Fruit fly (Drosophila melanogaster) whole organism, embryonic: ENCODE measurements around the gene Tsf1.

ENCODE experiments used
- BEAF-32 ChIP-seq: fragments of 200-800 bp; sonication (Bioruptor generic); optimal IDR thresholded peaks from 3 replicates; lab custom pipeline; 2017; ENCODE audit warnings: missing biosample characterization, missing genetic modification characterization, mild to moderate bottlenecking, moderate library complexity, missing genetic modification reagents
- CG10147 ChIP-seq: fragments of 200-800 bp; sonication (Bioruptor generic); optimal IDR thresholded peaks from 2 replicates; lab custom pipeline; 2019; ENCODE audit warnings: missing biosample characterization, mild to moderate bottlenecking, missing genetic modification characterization, moderate library complexity
- CG10267 ChIP-seq: fragments of 200-800 bp; sonication (Bioruptor generic); optimal IDR thresholded peaks from 2 replicates; lab custom pipeline; 2018; ENCODE audit warnings: missing biosample characterization, mild to moderate bottlenecking, missing genetic modification characterization, moderate library complexity
- CG10543 ChIP-seq: fragments of 200-800 bp; sonication (Bioruptor generic); optimal IDR thresholded peaks from 3 replicates; lab custom pipeline; 2017; ENCODE audit warnings: missing biosample characterization, mild to moderate bottlenecking, missing genetic modification characterization, moderate library complexity
- CG10654 ChIP-seq: fragments of 200-800 bp; sonication (Bioruptor generic); optimal IDR thresholded peaks from 2 replicates; lab custom pipeline; 2016; ENCODE audit warnings: missing biosample characterization, missing genetic modification characterization
- CG12391 ChIP-seq: fragments of 200-800 bp; sonication (Bioruptor generic); optimal IDR thresholded peaks from 3 replicates; lab custom pipeline; 2018; ENCODE audit warnings: missing biosample characterization, mild to moderate bottlenecking, missing genetic modification characterization, moderate library complexity
- CG13287 ChIP-seq: fragments of 200-800 bp; sonication (Bioruptor generic); IDR thresholded peaks from 2 replicates; pipeline ENCODE4 v1.3.6; 2022; ENCODE audit warnings: missing biosample characterization, missing genetic modification characterization; ENCODE audit not compliant: partially characterized antibody
- CG14710 ChIP-seq: fragments of 200-800 bp; sonication (Bioruptor generic); optimal IDR thresholded peaks from 3 replicates; lab custom pipeline; 2019; ENCODE audit warnings: missing biosample characterization, mild to moderate bottlenecking, missing genetic modification characterization, moderate library complexity
- CG1647 ChIP-seq: fragments of 200-800 bp; sonication (Bioruptor generic); optimal IDR thresholded peaks from 3 replicates; lab custom pipeline; 2016; ENCODE audit warnings: missing biosample characterization, missing genetic modification characterization
- CG3163 ChIP-seq: fragments of 200-800 bp; sonication (Bioruptor generic); optimal IDR thresholded peaks from 3 replicates; lab custom pipeline; 2016; ENCODE audit warnings: missing biosample characterization, missing genetic modification characterization
- CG42726 ChIP-seq: fragments of 200-800 bp; sonication (Bioruptor generic); IDR thresholded peaks from 2 replicates; pipeline ENCODE4 v1.3.6; 2022; ENCODE audit warnings: missing biosample characterization, missing genetic modification characterization; ENCODE audit not compliant: partially characterized antibody
- CG4360 ChIP-seq: fragments of 200-800 bp; sonication (Bioruptor generic); IDR thresholded peaks from 2 replicates; pipeline ENCODE4 v1.3.6; 2022; ENCODE audit warnings: missing biosample characterization, missing genetic modification characterization
- CG4617 ChIP-seq: fragments of 200-800 bp; sonication (Bioruptor generic); optimal IDR thresholded peaks from 3 replicates; lab custom pipeline; 2016; ENCODE audit warnings: missing biosample characterization, missing genetic modification characterization, borderline replicate concordance
- CG6254 ChIP-seq: fragments of 200-800 bp; sonication (Bioruptor generic); optimal IDR thresholded peaks from 3 replicates; lab custom pipeline; 2017; ENCODE audit warnings: mild to moderate bottlenecking, missing biosample characterization, missing genetic modification reagents, missing genetic modification characterization
- CG6813 ChIP-seq: fragments of 200-800 bp; sonication (Bioruptor generic); optimal IDR thresholded peaks from 2 replicates; lab custom pipeline; 2017; ENCODE audit warnings: missing biosample characterization, missing genetic modification characterization, mild to moderate bottlenecking, moderate library complexity, missing genetic modification reagents
- CG7839 ChIP-seq: fragments of 200-800 bp; sonication (Bioruptor generic); optimal IDR thresholded peaks from 3 replicates; lab custom pipeline; 2018; ENCODE audit warnings: missing biosample characterization, mild to moderate bottlenecking, missing genetic modification characterization, moderate library complexity
- CG8290 ChIP-seq, 3 experiments: fragments of 200-800 bp; sonication (Bioruptor generic); optimal IDR thresholded peaks; 2 replicates each; lab custom pipeline; 2016 to 2019; ENCODE audit warnings: missing biosample characterization in 3 of 3, missing genetic modification characterization in 3 of 3, mild to moderate bottlenecking in 2 of 3, moderate library complexity in 1 of 3
- CG8388 ChIP-seq: fragments of 200-800 bp; sonication (Bioruptor generic); optimal IDR thresholded peaks from 2 replicates; lab custom pipeline; 2019; ENCODE audit warnings: missing biosample characterization, mild to moderate bottlenecking, missing genetic modification characterization, moderate library complexity
- Camta ChIP-seq: fragments of 200-800 bp; sonication (Bioruptor generic); optimal IDR thresholded peaks from 2 replicates; lab custom pipeline; 2016; ENCODE audit warnings: missing biosample characterization, missing genetic modification characterization
- Doc2 ChIP-seq: fragments of 200-800 bp; sonication (Bioruptor generic); IDR thresholded peaks from 2 replicates; pipeline ENCODE4 v1.3.6; 2022; ENCODE audit warnings: missing biosample characterization, missing genetic modification characterization
- Dref ChIP-seq: fragments of 200-800 bp; sonication (Bioruptor generic); IDR thresholded peaks from 2 replicates; pipeline ENCODE4 v1.3.6; 2022; ENCODE audit warnings: missing biosample characterization, missing genetic modification characterization
- HmgD ChIP-seq: fragments of 200-800 bp; sonication (Bioruptor generic); optimal IDR thresholded peaks from 3 replicates; lab custom pipeline; 2016; ENCODE audit warnings: missing biosample characterization, missing genetic modification characterization
- HmgZ ChIP-seq: fragments of 200-800 bp; sonication (Bioruptor generic); optimal IDR thresholded peaks from 2 replicates; lab custom pipeline; 2018; ENCODE audit warnings: missing biosample characterization, mild to moderate bottlenecking, missing genetic modification characterization
- Hr3 ChIP-seq: fragments of 200-800 bp; sonication (Bioruptor generic); optimal IDR thresholded peaks from 3 replicates; lab custom pipeline; 2016; ENCODE audit warnings: missing biosample characterization, missing genetic modification characterization
- Neu2 ChIP-seq: fragments of 200-800 bp; sonication (Bioruptor generic); optimal IDR thresholded peaks from 3 replicates; lab custom pipeline; 2016; ENCODE audit warnings: missing biosample characterization, missing genetic modification characterization, borderline replicate concordance
- Oli ChIP-seq: fragments of 200-800 bp; sonication (Bioruptor generic); optimal IDR thresholded peaks from 2 replicates; lab custom pipeline; 2018; ENCODE audit warnings: missing biosample characterization, mild to moderate bottlenecking, missing genetic modification characterization, moderate library complexity
- Opbp ChIP-seq: fragments of 200-800 bp; sonication (Bioruptor generic); IDR thresholded peaks from 3 replicates; pipeline ENCODE4 v1.3.6; 2022; ENCODE audit warnings: missing biosample characterization, missing genetic modification characterization; ENCODE audit not compliant: partially characterized antibody
- Rfx ChIP-seq: fragments of 200-800 bp; sonication (Bioruptor generic); IDR thresholded peaks from 2 replicates; pipeline ENCODE4 v1.3.6; 2022; ENCODE audit warnings: missing biosample characterization, missing genetic modification characterization
- Vsx1 ChIP-seq: fragments of 200-800 bp; sonication (Bioruptor generic); optimal IDR thresholded peaks from 2 replicates; lab custom pipeline; 2017; ENCODE audit warnings: missing biosample characterization, mild to moderate bottlenecking, missing genetic modification characterization, missing genetic modification reagents
- Xbp1 ChIP-seq: fragments of 200-800 bp; sonication (Bioruptor generic); optimal IDR thresholded peaks from 3 replicates; lab custom pipeline; 2016; ENCODE audit warnings: missing biosample characterization, mild to moderate bottlenecking, missing genetic modification characterization
- ash1 ChIP-seq: fragments of 200-800 bp; sonication (Bioruptor generic); optimal IDR thresholded peaks from 2 replicates; lab custom pipeline; 2018; ENCODE audit warnings: missing biosample characterization, mild to moderate bottlenecking, missing genetic modification characterization
- ato ChIP-seq: fragments of 200-800 bp; sonication (Bioruptor generic); IDR thresholded peaks from 2 replicates; pipeline ENCODE4 v1.3.6; 2022; ENCODE audit warnings: missing biosample characterization, missing genetic modification characterization; ENCODE audit not compliant: partially characterized antibody
- bab2 ChIP-seq: fragments of 200-800 bp; sonication (Bioruptor generic); optimal IDR thresholded peaks from 2 replicates; lab custom pipeline; 2016; ENCODE audit warnings: missing biosample characterization, missing genetic modification characterization
- chinmo ChIP-seq: fragments of 200-800 bp; sonication (Bioruptor generic); IDR thresholded peaks from 4 replicates; pipeline ENCODE4 v1.3.6; 2022; ENCODE audit warnings: missing biosample characterization, missing genetic modification characterization; ENCODE audit not compliant: partially characterized antibody
- crol ChIP-seq: fragments of 200-800 bp; sonication (Bioruptor generic); IDR thresholded peaks from 2 replicates; pipeline ENCODE4 v1.3.6; 2022; ENCODE audit warnings: missing biosample characterization, missing genetic modification characterization
- da ChIP-seq: fragments of 200-800 bp; sonication (Bioruptor generic); optimal IDR thresholded peaks from 2 replicates; lab custom pipeline; 2016; ENCODE audit warnings: missing biosample characterization, missing genetic modification characterization
- gcm2 ChIP-seq: fragments of 200-800 bp; sonication (Bioruptor generic); optimal IDR thresholded peaks from 2 replicates; lab custom pipeline; 2016; ENCODE audit warnings: missing biosample characterization, missing genetic modification characterization
- lilli ChIP-seq: fragments of 200-800 bp; sonication (Bioruptor generic); optimal IDR thresholded peaks from 3 replicates; lab custom pipeline; 2016; ENCODE audit warnings: missing biosample characterization, missing genetic modification characterization
- lov ChIP-seq, 2 experiments: fragments of 200-800 bp in 1 of 2; fragments of >200 bp in 1 of 2; sonication (Bioruptor generic) in 1 of 2; IDR thresholded peaks in 1 of 2; optimal IDR thresholded peaks in 1 of 2; 2 replicates in 1 of 2; 3 replicates in 1 of 2; pipeline versions ENCODE4 v1.3.6 to Lab custom; 2017 to 2022; ENCODE audit warnings: missing biosample characterization in 1 of 2, missing genetic modification characterization in 1 of 2
- mam ChIP-seq: fragments of 200-800 bp; sonication (Bioruptor generic); optimal IDR thresholded peaks from 3 replicates; lab custom pipeline; 2016; ENCODE audit warnings: missing biosample characterization, missing genetic modification characterization
- nerfin-2 ChIP-seq: fragments of 200-800 bp; sonication (Bioruptor generic); IDR thresholded peaks from 2 replicates; pipeline ENCODE4 v1.3.6; 2022; ENCODE audit warnings: missing biosample characterization, missing genetic modification characterization; ENCODE audit not compliant: partially characterized antibody
- oc ChIP-seq: fragments of 200-800 bp; sonication (Bioruptor generic); optimal IDR thresholded peaks from 2 replicates; lab custom pipeline; 2018; ENCODE audit warnings: missing biosample characterization, mild to moderate bottlenecking, missing genetic modification characterization, moderate library complexity
- onecut ChIP-seq: fragments of 200-800 bp; sonication (Bioruptor generic); IDR thresholded peaks from 2 replicates; pipeline ENCODE4 v1.3.6; 2022; ENCODE audit warnings: missing biosample characterization, missing genetic modification characterization
- pum ChIP-seq: fragments of 200-800 bp; sonication (Bioruptor generic); optimal IDR thresholded peaks from 2 replicates; lab custom pipeline; 2016; ENCODE audit warnings: missing biosample characterization, missing genetic modification characterization
- pzg ChIP-seq: fragments of 200-800 bp; sonication (Bioruptor generic); optimal IDR thresholded peaks from 3 replicates; lab custom pipeline; 2018; ENCODE audit warnings: missing biosample characterization, mild to moderate bottlenecking, missing genetic modification characterization, moderate library complexity
- rib ChIP-seq: fragments of 200-800 bp; sonication (Bioruptor generic); IDR thresholded peaks from 2 replicates; pipeline ENCODE4 v1.3.6; 2022; ENCODE audit warnings: missing biosample characterization, missing genetic modification characterization
- schlank ChIP-seq: fragments of 200-800 bp; sonication (Bioruptor generic); optimal IDR thresholded peaks from 2 replicates; lab custom pipeline; 2018; ENCODE audit warnings: missing biosample characterization, mild to moderate bottlenecking, missing genetic modification characterization
- ssp ChIP-seq: fragments of 200-800 bp; sonication (Bioruptor generic); IDR thresholded peaks from 2 replicates; pipeline ENCODE4 v1.3.6; 2022; ENCODE audit warnings: missing biosample characterization, missing genetic modification characterization
- trh ChIP-seq: fragments of 200-800 bp; sonication (Bioruptor generic); optimal IDR thresholded peaks from 2 replicates; lab custom pipeline; 2016; ENCODE audit warnings: missing biosample characterization, missing genetic modification characterization
- tx ChIP-seq: fragments of 200-800 bp; sonication (Bioruptor generic); optimal IDR thresholded peaks from 2 replicates; lab custom pipeline; 2016; ENCODE audit warnings: missing biosample characterization, missing genetic modification characterization

The Tsf1 gene

dm6 chrX:18407394-18407721 is 20.5 kb downstream of the Tsf1 start (continued):
- TF ChIP-seq Rfx (GFP tag; lab: Robert Waterston, UW): no peak
- no peak for TF ChIP-seq pzg (GFP tag; lab: Kevin White, UChicago)
- TF ChIP-seq CG10147 (GFP tag; lab: Kevin White, UChicago): no peak
- TF ChIP-seq lilli: peak; percentile 13
- TF ChIP-seq CG8388 (GFP tag; lab: Kevin White, UChicago): peak; percentile 2
- TF ChIP-seq Opbp (GFP tag; lab: Robert Waterston, UW): no peak
- TF ChIP-seq ash1 (GFP tag; lab: Kevin White, UChicago): no peak
- peak; percentile 49 for TF ChIP-seq CG7839 (tag; lab: Kevin White, UChicago)
- TF ChIP-seq schlank (tag; lab: Kevin White, UChicago): peak; percentile 15
- TF ChIP-seq chinmo (GFP tag; lab: Robert Waterston, UW): no peak
- TF ChIP-seq CG42726 (GFP tag; lab: Robert Waterston, UW): no peak
- TF ChIP-seq lov (optimal IDR thresholded peaks at IDR 0.05; lab: Kevin White, UChicago): no peak
- TF ChIP-seq lov (GFP tag; IDR thresholded peaks at IDR 0.05; lab: Robert Waterston, UW): no peak
- TF ChIP-seq Neu2 (GFP tag; lab: Kevin White, UChicago): no peak
- TF ChIP-seq Xbp1 (GFP tag; lab: Kevin White, UChicago): peak; percentile 5
- TF ChIP-seq Hr3: no peak
- peak; percentile 23 for TF ChIP-seq CG12391 (tag; lab: Kevin White, UChicago)
- no peak for TF ChIP-seq trh
- TF ChIP-seq oc (tag; lab: Kevin White, UChicago): no peak
- no peak for TF ChIP-seq HmgD
- TF ChIP-seq CG10267 (tag; lab: Kevin White, UChicago): no peak
- no peak for TF ChIP-seq CG1647 (GFP tag; lab: Kevin White, UChicago)
- no peak for TF ChIP-seq gcm2 (GFP tag; lab: Kevin White, UChicago)
- no peak for TF ChIP-seq tx (GFP tag; lab: Kevin White, UChicago)
- peak; percentile 5 for TF ChIP-seq HmgZ
- TF ChIP-seq CG14710 (tag; lab: Kevin White, UChicago): no peak

DNA sequence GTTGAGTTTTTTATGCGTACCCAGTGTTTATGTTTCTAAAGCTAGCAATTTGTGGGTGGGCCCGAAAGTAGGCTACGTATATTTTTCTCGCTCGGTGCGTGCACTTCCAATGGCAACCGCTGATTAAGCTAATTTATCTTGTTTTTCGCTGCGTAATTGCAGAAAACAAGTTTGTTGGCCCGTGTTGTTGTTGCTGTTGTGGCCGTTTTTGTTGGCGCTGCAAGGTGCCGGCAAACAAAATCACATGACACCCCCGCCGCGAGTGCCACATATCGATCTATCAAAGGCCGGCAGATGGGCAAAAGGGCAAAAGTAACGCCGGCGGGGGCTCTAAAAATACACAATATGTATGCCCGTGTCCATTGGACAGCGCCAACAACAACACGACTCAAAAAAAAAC is 22.6 kb downstream of the Tsf1 start:
- no peak for TF ChIP-seq CG13287 (GFP tag; lab: Robert Waterston, UW)
- TF ChIP-seq Oli: no peak
- no peak for TF ChIP-seq nerfin-2 (GFP tag; lab: Robert Waterston, UW)
- no peak for TF ChIP-seq Xbp1 (GFP tag; lab: Kevin White, UChicago)
- no peak for TF ChIP-seq CG6813 (GFP tag; lab: Kevin White, UChicago)
- TF ChIP-seq CG4360: no peak
- TF ChIP-seq crol (GFP tag; lab: Robert Waterston, UW): peak; percentile 27; the same call in 1 of the 2 replicates
- peak; percentile 72 for TF ChIP-seq onecut (GFP tag; lab: Robert Waterston, UW)
- TF ChIP-seq Camta (GFP tag; lab: Kevin White, UChicago): no peak
- no peak for TF ChIP-seq CG10543 (GFP tag; lab: Kevin White, UChicago)
- no peak for TF ChIP-seq CG10654 (GFP tag; lab: Kevin White, UChicago)
- no peak for TF ChIP-seq mam
- TF ChIP-seq CG4617 (GFP tag; lab: Kevin White, UChicago): no peak
- TF ChIP-seq ssp: no peak
- no peak for TF ChIP-seq bab2 (GFP tag; lab: Kevin White, UChicago)
- TF ChIP-seq CG6254 (GFP tag; lab: Kevin White, UChicago): no peak
- TF ChIP-seq Vsx1 (GFP tag; lab: Kevin White, UChicago): peak; percentile 54
- TF ChIP-seq rib (GFP tag; lab: Robert Waterston, UW): no peak
- no peak for TF ChIP-seq pum (GFP tag; lab: Kevin White, UChicago)
- TF ChIP-seq ato (GFP tag; lab: Robert Waterston, UW): no peak
- TF ChIP-seq BEAF-32: no peak
- TF ChIP-seq CG8290 (GFP tag; optimal IDR thresholded peaks at IDR 0.05; lab: Kevin White, UChicago): no peak
- TF ChIP-seq CG8290 (tag; optimal IDR thresholded peaks at IDR 0.05; lab: Kevin White, UChicago): no peak
- no peak for TF ChIP-seq da (GFP tag; lab: Kevin White, UChicago)
- TF ChIP-seq CG3163: no peak
- TF ChIP-seq Dref (GFP tag; lab: Robert Waterston, UW): no peak
- no peak for TF ChIP-seq Doc2 (GFP tag; lab: Robert Waterston, UW)
